Worm (Caenorhabditis elegans) whole organism, L2 larva: ENCODE results near the gene ZC455.1.

Experiments
- ama-1 ChIP-seq: fragments of 150-350 bp; optimal IDR thresholded peaks from 2 replicates; lab custom pipeline; 2018; ENCODE audit warnings: inconsistent platforms
- blmp-1 ChIP-seq: sonication (generic microtip); optimal IDR thresholded peaks from 2 replicates; lab custom pipeline; 2017; ENCODE audit warnings: missing genetic modification characterization, mild to moderate bottlenecking, missing compliant biosample characterization, antibody characterized with exemption, moderate library complexity; ENCODE audit not compliant: insufficient read depth
- ceh-82 ChIP-seq: fragments of 150-350 bp; optimal IDR thresholded peaks from 2 replicates; lab custom pipeline; 2014; ENCODE audit warnings: missing biosample characterization, missing genetic modification characterization
- sma-9 ChIP-seq, 2 experiments: fragments of 150-350 bp in 1 of 2; sonication (generic microtip) in 1 of 2; optimal IDR thresholded peaks; 2 replicates each; lab custom pipeline; 2014 to 2016; ENCODE audit warnings: missing genetic modification characterization in 2 of 2, mild to moderate bottlenecking in 1 of 2, missing biosample characterization in 1 of 2, missing compliant biosample characterization in 1 of 2, missing genetic modification reagents in 1 of 2, moderate library complexity in 1 of 2
- ztf-4 ChIP-seq: fragments of 150-350 bp; optimal IDR thresholded peaks from 2 replicates; lab custom pipeline; 2014; ENCODE audit warnings: missing biosample characterization, missing genetic modification characterization

ce11 chrV:12784861-12785260 is 11.5 kb downstream of the ZC455.1 start, which contains the start of gene sre-20:
- TF ChIP-seq ama-1 (lab: Kevin White, UChicago) (no peak), ceh-82 (no peak), ztf-4 (no peak), sma-9 (GFP tag; optimal IDR thresholded peaks at IDR 0.05; lab: Kevin White, UChicago) (no peak), sma-9 (tag; optimal IDR thresholded peaks at IDR 0.05; lab: Kevin White, UChicago) (no peak), blmp-1 (no peak)
